Fruit fly (Drosophila melanogaster): ENCODE measurements around the gene Ttc19.

- TF ChIP-seq CG31627 (GFP tag; optimal IDR thresholded peaks at IDR 0.05) = peak; percentile 86
- TF ChIP-seq Eip75B (GFP tag; optimal IDR thresholded peaks at IDR 0.05) = peak; percentile 84
- peak; percentile 82 for TF ChIP-seq CG6792 (GFP tag; optimal IDR thresholded peaks at IDR 0.05)
- TF ChIP-seq Eip78C (GFP tag) = peak; percentile 90
Observed at dm6 chr2L:19051534-19052100, 6.7 kb upstream of the Ttc19 start, which contains the start of gene Rpn3.

All from whole organism, prepupa.